Worm (Caenorhabditis elegans): ENCODE measurements around the gene T15B7.15.

Gene T15B7.15

ce11 chrV:6854711-6855110, 16.2 kb upstream of the T15B7.15 start, which contains the start of gene gpa-10:
TSS of gene gpa-10 (minus strand) at chrV:6854811.
- TF ChIP-seq nhr-23 (tag; optimal IDR thresholded peaks at IDR 0.05): no peak
- no peak for TF ChIP-seq alr-1 (tag; optimal IDR thresholded peaks at IDR 0.05)
- TF ChIP-seq mab-5 (tag; optimal IDR thresholded peaks at IDR 0.05): no peak
- TF ChIP-seq snpc-4 (tag; optimal IDR thresholded peaks at IDR 0.05): no peak
- no peak for TF ChIP-seq elt-3 (tag; optimal IDR thresholded peaks at IDR 0.05)
- no peak for TF ChIP-seq ztf-1 (GFP tag; conservative IDR thresholded peaks at IDR 0.05)
- no peak for TF ChIP-seq aly-2 (tag; optimal IDR thresholded peaks at IDR 0.05)
- no peak for TF ChIP-seq C34F6.9 (tag; optimal IDR thresholded peaks at IDR 0.05)
- TF ChIP-seq elt-1 (tag; optimal IDR thresholded peaks at IDR 0.05): no peak
- TF ChIP-seq F13H6.1 (tag; optimal IDR thresholded peaks at IDR 0.05): no peak
- TF ChIP-seq lin-13 (GFP tag; optimal IDR thresholded peaks at IDR 0.05): no peak
- TF ChIP-seq ZK546.5 (tag; optimal IDR thresholded peaks at IDR 0.05): no peak
- no peak for TF ChIP-seq nhr-10 (tag; optimal IDR thresholded peaks at IDR 0.05)
- TF ChIP-seq lin-39 (tag; optimal IDR thresholded peaks at IDR 0.05): no peak
- TF ChIP-seq sma-3 (GFP tag; optimal IDR thresholded peaks at IDR 0.05): no peak

ce11 chrV:6846507-6846906, 8.0 kb upstream of the T15B7.15 start, which contains the start of gene lgc-54:
TSS of gene lgc-54 (minus strand) at chrV:6846607.
- no peak for TF ChIP-seq elt-3 (tag; optimal IDR thresholded peaks at IDR 0.05)
- TF ChIP-seq ztf-1 (GFP tag; conservative IDR thresholded peaks at IDR 0.05): no peak
- TF ChIP-seq gmeb-1 (tag; optimal IDR thresholded peaks at IDR 0.05): no peak
- no peak for TF ChIP-seq lin-11 (tag; optimal IDR thresholded peaks at IDR 0.05)
- no peak for TF ChIP-seq ztf-4 (tag; optimal IDR thresholded peaks at IDR 0.05)
- TF ChIP-seq lin-39 (tag; optimal IDR thresholded peaks at IDR 0.05): no peak
- TF ChIP-seq nhr-10 (tag; optimal IDR thresholded peaks at IDR 0.05): no peak
- TF ChIP-seq nhr-6 (tag; optimal IDR thresholded peaks at IDR 0.05): no peak
- TF ChIP-seq lsy-2 (tag; optimal IDR thresholded peaks at IDR 0.05): no peak
- no peak for TF ChIP-seq C34F6.9 (tag; optimal IDR thresholded peaks at IDR 0.05)

- no peak for TF ChIP-seq ZK546.5 (tag; optimal IDR thresholded peaks at IDR 0.05)
- TF ChIP-seq lin-11 (tag; optimal IDR thresholded peaks at IDR 0.05): no peak
- TF ChIP-seq F13H6.1 (tag; optimal IDR thresholded peaks at IDR 0.05): no peak
- no peak for TF ChIP-seq zag-1 (tag; optimal IDR thresholded peaks at IDR 0.05)
- TF ChIP-seq unc-39 (tag; optimal IDR thresholded peaks at IDR 0.05): no peak
- TF ChIP-seq nhr-129 (tag; optimal IDR thresholded peaks at IDR 0.05): no peak
- no peak for TF ChIP-seq elt-3 (tag; optimal IDR thresholded peaks at IDR 0.05)
- no peak for TF ChIP-seq C34F6.9 (tag; optimal IDR thresholded peaks at IDR 0.05)
- no peak for TF ChIP-seq sem-4 (tag; optimal IDR thresholded peaks at IDR 0.05)
- no peak for TF ChIP-seq ceh-82 (tag; optimal IDR thresholded peaks at IDR 0.05)
- no peak for TF ChIP-seq peb-1 (tag; optimal IDR thresholded peaks at IDR 0.05)
- no peak for TF ChIP-seq lin-13 (GFP tag; optimal IDR thresholded peaks at IDR 0.05)
- TF ChIP-seq elt-1 (tag; optimal IDR thresholded peaks at IDR 0.05): no peak
- no peak for TF ChIP-seq mab-5 (tag; optimal IDR thresholded peaks at IDR 0.05)
Measured at ce11 chrV:6842437-6842836, 4.0 kb upstream of the T15B7.15 start, which contains the start of gene T15B7.1. TSS of gene T15B7.1 (plus strand) at chrV:6842737.

- TF ChIP-seq zag-1 (tag; optimal IDR thresholded peaks at IDR 0.05) (no peak), nhr-10 (tag; optimal IDR thresholded peaks at IDR 0.05) (no peak), sma-9 (GFP tag; optimal IDR thresholded peaks at IDR 0.05) (no peak), sma-9 (tag; optimal IDR thresholded peaks at IDR 0.05) (no peak), lsy-2 (tag; optimal IDR thresholded peaks at IDR 0.05) (no peak), nhr-25 (tag; optimal IDR thresholded peaks at IDR 0.05) (no peak), lin-39 (tag; optimal IDR thresholded peaks at IDR 0.05) (no peak), aly-2 (tag; optimal IDR thresholded peaks at IDR 0.05) (no peak), mdl-1 (tag; optimal IDR thresholded peaks at IDR 0.05) (no peak)
Measured at ce11 chrV:6839008-6839407, 543 bp upstream of the T15B7.15 start, which contains the start of gene hpo-8. TSS of gene hpo-8 (plus strand) at chrV:6839289.

- no peak for TF ChIP-seq egl-27 (tag; optimal IDR thresholded peaks at IDR 0.05)
- no peak for TF ChIP-seq unc-39 (tag; optimal IDR thresholded peaks at IDR 0.05)
- TF ChIP-seq skn-1 (tag; optimal IDR thresholded peaks at IDR 0.05): no peak
- TF ChIP-seq nhr-25 (tag; optimal IDR thresholded peaks at IDR 0.05): no peak
- TF ChIP-seq ztf-11 (tag; optimal IDR thresholded peaks at IDR 0.05): no peak
- TF ChIP-seq nhr-21 (tag; optimal IDR thresholded peaks at IDR 0.05): no peak
- no peak for TF ChIP-seq ztf-1 (GFP tag; conservative IDR thresholded peaks at IDR 0.05)
- TF ChIP-seq aly-2 (tag; optimal IDR thresholded peaks at IDR 0.05): no peak
- no peak for TF ChIP-seq F13H6.1 (tag; optimal IDR thresholded peaks at IDR 0.05)
- TF ChIP-seq ztf-4 (tag; optimal IDR thresholded peaks at IDR 0.05): no peak
- TF ChIP-seq nhr-12 (tag; optimal IDR thresholded peaks at IDR 0.05): no peak
- TF ChIP-seq zag-1 (tag; optimal IDR thresholded peaks at IDR 0.05): no peak
- no peak for TF ChIP-seq unc-62 (GFP tag; optimal IDR thresholded peaks at IDR 0.05)
- no peak for TF ChIP-seq nhr-77 (tag; optimal IDR thresholded peaks at IDR 0.05)
Measured at ce11 chrV:6836036-6836435, 2.4 kb downstream of the T15B7.15 start.

All from whole organism, L2 larva.